Worm (Caenorhabditis elegans) whole organism, young adult: Measurements from ENCODE around the gene W07A12.4.

ENCODE experiments used
- F10E7.11 ChIP-seq: sonication (generic microtip); optimal IDR thresholded peaks from 2 replicates; lab custom pipeline; 2017; ENCODE audit warnings: mild to moderate bottlenecking, missing genetic modification characterization, moderate library complexity, missing compliant biosample characterization
- F37B4.10 ChIP-seq: fragments of 200-800 bp; sonication (Bioruptor generic); IDR thresholded peaks from 2 replicates; pipeline ENCODE4 v1.3.6; 2022; ENCODE audit warnings: missing genetic modification characterization, missing compliant biosample characterization
- F49E8.2 ChIP-seq: sonication (generic microtip); optimal IDR thresholded peaks from 3 replicates; lab custom pipeline; 2017; ENCODE audit warnings: missing genetic modification characterization, mild to moderate bottlenecking, missing compliant biosample characterization, antibody characterized with exemption, moderate library complexity; ENCODE audit not compliant: insufficient read depth
- F52B5.7 ChIP-seq: sonication (generic microtip); optimal IDR thresholded peaks from 2 replicates; lab custom pipeline; 2016; ENCODE audit warnings: mild to moderate bottlenecking, missing genetic modification characterization, missing compliant biosample characterization
- K11D2.4 ChIP-seq: fragments of 200-800 bp; sonication (Bioruptor generic); IDR thresholded peaks from 2 replicates; pipeline ENCODE4 v1.3.6; 2022; ENCODE audit warnings: missing genetic modification reagents, missing genetic modification characterization, missing compliant biosample characterization
- Y53G8AR.9 ChIP-seq: fragments of 200-800 bp; sonication (Bioruptor generic); conservative IDR thresholded peaks from 2 replicates; pipeline ENCODE4 v1.3.6; 2022; ENCODE audit warnings: missing genetic modification reagents, missing genetic modification characterization, missing compliant biosample characterization
- Y56A3A.18 ChIP-seq: fragments of 200-800 bp; sonication (Bioruptor generic); IDR thresholded peaks from 2 replicates; pipeline ENCODE4 v1.3.6; 2022; ENCODE audit warnings: missing genetic modification reagents, missing genetic modification characterization, missing compliant biosample characterization
- Y67H2A.10 ChIP-seq: fragments of 200-800 bp; sonication (Bioruptor generic); conservative IDR thresholded peaks from 2 replicates; pipeline ENCODE4 v1.3.6; 2022; ENCODE audit warnings: missing genetic modification reagents, missing genetic modification characterization, missing compliant biosample characterization
- attf-3 ChIP-seq: fragments of 200-800 bp; sonication (Bioruptor generic); conservative IDR thresholded peaks from 2 replicates; pipeline ENCODE4 v1.3.6; 2022; ENCODE audit warnings: missing genetic modification reagents, missing genetic modification characterization, missing compliant biosample characterization
- bed-1 ChIP-seq: fragments of 200-800 bp; sonication (Bioruptor generic); IDR thresholded peaks from 2 replicates; pipeline ENCODE4 v1.3.6; 2022; ENCODE audit warnings: missing genetic modification reagents, missing genetic modification characterization, missing compliant biosample characterization
- ccch-3 ChIP-seq: fragments of 200-800 bp; sonication (Bioruptor generic); optimal IDR thresholded peaks from 2 replicates; lab custom pipeline; 2018; ENCODE audit warnings: mild to moderate bottlenecking, missing genetic modification characterization, missing compliant biosample characterization
- ceh-27 ChIP-seq: fragments of 200-800 bp; sonication (Bioruptor generic); optimal IDR thresholded peaks from 2 replicates; lab custom pipeline; 2018; ENCODE audit warnings: mild to moderate bottlenecking, missing genetic modification characterization, moderate library complexity, missing compliant biosample characterization
- ceh-91 ChIP-seq: fragments of 200-800 bp; sonication (Bioruptor generic); IDR thresholded peaks from 2 replicates; pipeline ENCODE4 v1.3.6; 2022; ENCODE audit warnings: missing genetic modification reagents, missing genetic modification characterization, missing compliant biosample characterization
- chd-7 ChIP-seq: sonication (generic microtip); optimal IDR thresholded peaks from 2 replicates; lab custom pipeline; 2016; ENCODE audit warnings: mild to moderate bottlenecking, missing genetic modification characterization, moderate library complexity, missing compliant biosample characterization
- dox-1 ChIP-seq: fragments of 200-800 bp; sonication (Bioruptor generic); IDR thresholded peaks from 2 replicates; pipeline ENCODE4 v1.3.6; 2022; ENCODE audit warnings: missing genetic modification reagents, missing genetic modification characterization, missing compliant biosample characterization
- ekl-4 ChIP-seq: fragments of 200-800 bp; sonication (Bioruptor generic); IDR thresholded peaks from 2 replicates; pipeline ENCODE4 v1.3.6; 2022; ENCODE audit warnings: missing genetic modification reagents, missing genetic modification characterization, missing compliant biosample characterization
- him-1 ChIP-seq: sonication (generic microtip); optimal IDR thresholded peaks from 2 replicates; lab custom pipeline; 2016; ENCODE audit warnings: missing genotype, missing genetic modification reagents, missing genetic modification characterization, missing compliant biosample characterization
- hmg-20 ChIP-seq: fragments of 200-800 bp; sonication (Bioruptor generic); IDR thresholded peaks from 2 replicates; pipeline ENCODE4 v1.3.6; 2022; ENCODE audit warnings: missing genetic modification reagents, missing genetic modification characterization, missing compliant biosample characterization
- hrde-1 ChIP-seq: sonication (generic microtip); optimal IDR thresholded peaks from 2 replicates; lab custom pipeline; 2016; ENCODE audit warnings: missing genetic modification characterization, mild to moderate bottlenecking, missing compliant biosample characterization, moderate library complexity, missing genotype, missing genetic modification reagents, borderline replicate concordance
- let-526 ChIP-seq: fragments of 200-800 bp; sonication (Bioruptor generic); IDR thresholded peaks from 2 replicates; pipeline ENCODE4 v1.3.6; 2022; ENCODE audit warnings: missing genetic modification reagents, missing genetic modification characterization, missing compliant biosample characterization
- let-607 ChIP-seq, 2 experiments: fragments of 200-800 bp in 1 of 2; sonication (Bioruptor generic) in 1 of 2; sonication (generic microtip) in 1 of 2; optimal IDR thresholded peaks; 2 replicates each; lab custom pipeline; 2016 to 2018; ENCODE audit warnings: mild to moderate bottlenecking in 2 of 2, missing compliant biosample characterization in 2 of 2, missing genetic modification characterization in 2 of 2, moderate library complexity in 2 of 2, missing genotype in 1 of 2
- lin-35 ChIP-seq, 3 experiments: fragments of 150-350 bp in 2 of 3; sonication (generic microtip) in 1 of 3; optimal IDR thresholded peaks; 2 replicates each; lab custom pipeline; 2014 to 2018; ENCODE audit warnings: missing biosample characterization in 3 of 3, missing genetic modification characterization in 3 of 3, missing genetic modification reagents in 3 of 3
- lsl-1 ChIP-seq: fragments of 200-800 bp; sonication (Bioruptor generic); optimal IDR thresholded peaks from 2 replicates; lab custom pipeline; 2018; ENCODE audit warnings: mild to moderate bottlenecking, missing genetic modification characterization, moderate library complexity, missing compliant biosample characterization
- mcd-1 ChIP-seq: fragments of 200-800 bp; sonication (Bioruptor generic); IDR thresholded peaks from 2 replicates; pipeline ENCODE4 v1.3.6; 2022; ENCODE audit warnings: missing genetic modification reagents, missing genetic modification characterization, missing compliant biosample characterization
- mes-4 ChIP-seq: sonication (generic microtip); optimal IDR thresholded peaks from 2 replicates; lab custom pipeline; 2016; ENCODE audit warnings: missing genotype, missing genetic modification characterization, missing compliant biosample characterization
- nhr-120 ChIP-seq: fragments of 200-800 bp; sonication (Bioruptor generic); IDR thresholded peaks from 2 replicates; pipeline ENCODE4 v1.3.6; 2022; ENCODE audit warnings: missing genetic modification characterization, missing compliant biosample characterization
- nhr-80 ChIP-seq: sonication (generic microtip); optimal IDR thresholded peaks from 2 replicates; lab custom pipeline; 2016; ENCODE audit warnings: missing genetic modification characterization, missing compliant biosample characterization
- rcor-1 ChIP-seq: fragments of 200-800 bp; sonication (Bioruptor generic); IDR thresholded peaks from 2 replicates; pipeline ENCODE4 v1.3.6; 2022; ENCODE audit warnings: missing genetic modification reagents, missing genetic modification characterization, missing compliant biosample characterization
- snpc-3.4 ChIP-seq: sonication (generic microtip); optimal IDR thresholded peaks from 2 replicates; lab custom pipeline; 2017; ENCODE audit warnings: missing genetic modification characterization, mild to moderate bottlenecking, missing compliant biosample characterization, antibody characterized with exemption, moderate library complexity, missing genotype, missing genetic modification reagents
- sptf-2 ChIP-seq: fragments of 200-800 bp; sonication (Bioruptor generic); optimal IDR thresholded peaks from 2 replicates; lab custom pipeline; 2018; ENCODE audit warnings: mild to moderate bottlenecking, missing genetic modification characterization, missing compliant biosample characterization
- tbx-9 ChIP-seq: sonication (generic microtip); optimal IDR thresholded peaks from 2 replicates; lab custom pipeline; 2016; ENCODE audit warnings: borderline replicate concordance, missing genetic modification characterization, inconsistent platforms, missing compliant biosample characterization
- ztf-26 ChIP-seq: sonication (generic microtip); optimal IDR thresholded peaks from 2 replicates; lab custom pipeline; 2017; ENCODE audit warnings: missing genetic modification characterization, missing compliant biosample characterization
- ztf-6 ChIP-seq: fragments of 200-800 bp; sonication (Bioruptor generic); IDR thresholded peaks from 2 replicates; pipeline ENCODE4 v1.3.6; 2022; ENCODE audit warnings: missing genetic modification reagents, missing genetic modification characterization, missing compliant biosample characterization

W07A12.4 gene

ce11 chrII:9148079-9148478 lies 2.0 kb downstream of the W07A12.4 start:
- no peak for TF ChIP-seq mes-4 (tag; lab: Kevin White, UChicago)
- no peak for TF ChIP-seq ztf-6 (GFP tag; lab: Robert Waterston, UW)
- no peak for TF ChIP-seq hmg-20
- TF ChIP-seq hrde-1 (tag; lab: Kevin White, UChicago), result no peak
- no peak for TF ChIP-seq tbx-9 (tag; lab: Kevin White, UChicago)
- TF ChIP-seq nhr-80, result no peak
- TF ChIP-seq dox-1, result no peak
- TF ChIP-seq snpc-3.4 (tag; lab: Kevin White, UChicago), result no peak
- no peak for TF ChIP-seq lsl-1
- no peak for TF ChIP-seq F37B4.10 (GFP tag; lab: Robert Waterston, UW)
- no peak for TF ChIP-seq him-1 (tag; lab: Kevin White, UChicago)
- TF ChIP-seq Y53G8AR.9 (GFP tag; lab: Robert Waterston, UW), result no peak
- no peak for TF ChIP-seq Y67H2A.10 (GFP tag; lab: Robert Waterston, UW)
- TF ChIP-seq ceh-91 (GFP tag; lab: Robert Waterston, UW), result no peak
- no peak for TF ChIP-seq ccch-3 (GFP tag; lab: Kevin White, UChicago)
- no peak for TF ChIP-seq sptf-2 (GFP tag; lab: Kevin White, UChicago)
- TF ChIP-seq F49E8.2 (tag; lab: Kevin White, UChicago), result no peak
- TF ChIP-seq bed-1, result no peak
- TF ChIP-seq ekl-4, result no peak

- TF ChIP-seq K11D2.4 (GFP tag; lab: Robert Waterston, UW), result no peak
These were observed 6.2 kb downstream of the W07A12.4 start, which contains the start of gene col-78 for ce11 chrII:9152231-9152630. Gene col-78 (plus strand): TSS chrII:9152531.

ce11 chrII:9154339-9154738 lies 8.3 kb downstream of the W07A12.4 start:
- no peak for TF ChIP-seq rcor-1 (GFP tag; lab: Robert Waterston, UW)
- no peak for TF ChIP-seq dox-1
- TF ChIP-seq F52B5.7 (tag; lab: Kevin White, UChicago), result no peak
- no peak for TF ChIP-seq ekl-4
- no peak for TF ChIP-seq Y53G8AR.9 (GFP tag; lab: Robert Waterston, UW)
- no peak for TF ChIP-seq nhr-120 (GFP tag; lab: Robert Waterston, UW)
- TF ChIP-seq Y56A3A.18 (GFP tag; lab: Robert Waterston, UW), result no peak
- no peak for TF ChIP-seq ceh-27 (GFP tag; lab: Kevin White, UChicago)
- no peak for TF ChIP-seq attf-3 (GFP tag; lab: Robert Waterston, UW)
- no peak for TF ChIP-seq lin-35 (GFP tag; optimal IDR thresholded peaks at IDR 0.05; lab: Kevin White, UChicago)
- no peak for TF ChIP-seq chd-7
- TF ChIP-seq let-526 (GFP tag; lab: Robert Waterston, UW), result no peak

ce11 chrII:9156277-9156676 lies 10.2 kb downstream of the W07A12.4 start:
- TF ChIP-seq ztf-26, result no peak
- peak in 1 of 2 experiments; percentile 8 for TF ChIP-seq let-607 (tag; optimal IDR thresholded peaks at IDR 0.05; lab: Kevin White, UChicago)
- TF ChIP-seq nhr-80, result peak; percentile 54
- TF ChIP-seq mcd-1 (GFP tag; lab: Robert Waterston, UW), result no peak
- TF ChIP-seq F10E7.11 (tag; lab: Kevin White, UChicago), result no peak
